Worm (Caenorhabditis elegans) whole organism, young adult: ENCODE measurements around the gene trpp-6.
"Not testable (repeated sequence)": the region's sequence is repeated elsewhere in the genome, so short reads cannot be mapped to it uniquely, and the experiment has no call there.

Experiments
- B0035.1 ChIP-seq: sonication (generic microtip); optimal IDR thresholded peaks from 2 replicates; lab custom pipeline; 2016; ENCODE audit warnings: missing genetic modification characterization, mild to moderate bottlenecking, missing compliant biosample characterization, missing genotype, missing genetic modification reagents
- B0261.1 ChIP-seq: sonication (generic microtip); optimal IDR thresholded peaks from 2 replicates; lab custom pipeline; 2016; ENCODE audit warnings: mild to moderate bottlenecking, missing genetic modification characterization, moderate library complexity, missing compliant biosample characterization
- B0336.3 ChIP-seq: fragments of 200-800 bp; sonication (Bioruptor generic); IDR thresholded peaks from 2 replicates; pipeline ENCODE4 v1.3.6; 2022; ENCODE audit warnings: missing genetic modification characterization, missing compliant biosample characterization
- F23B12.7 ChIP-seq: sonication (generic microtip); optimal IDR thresholded peaks from 2 replicates; lab custom pipeline; 2017; ENCODE audit warnings: missing genetic modification characterization, mild to moderate bottlenecking, missing compliant biosample characterization, antibody characterized with exemption, moderate library complexity; ENCODE audit not compliant: insufficient read depth
- F33H1.4 ChIP-seq: fragments of 200-800 bp; sonication (Bioruptor generic); IDR thresholded peaks from 2 replicates; pipeline ENCODE4 v1.3.6; 2022; ENCODE audit warnings: missing genetic modification reagents, missing genetic modification characterization, missing compliant biosample characterization
- F52B5.7 ChIP-seq: sonication (generic microtip); optimal IDR thresholded peaks from 2 replicates; lab custom pipeline; 2016; ENCODE audit warnings: mild to moderate bottlenecking, missing genetic modification characterization, missing compliant biosample characterization
- Y56A3A.18 ChIP-seq: fragments of 200-800 bp; sonication (Bioruptor generic); IDR thresholded peaks from 2 replicates; pipeline ENCODE4 v1.3.6; 2022; ENCODE audit warnings: missing genetic modification reagents, missing genetic modification characterization, missing compliant biosample characterization
- ama-1 ChIP-seq, 3 experiments: fragments of 150-350 bp in 1 of 3; sonication (generic microtip) in 2 of 3; optimal IDR thresholded peaks; 2 replicates each; lab custom pipeline; 2014 to 2018; ENCODE audit warnings: missing biosample characterization in 2 of 3, missing genetic modification characterization in 2 of 3, missing genetic modification reagents in 2 of 3
- attf-5 ChIP-seq: fragments of 200-800 bp; sonication (Bioruptor generic); optimal IDR thresholded peaks from 2 replicates; lab custom pipeline; 2018; ENCODE audit warnings: mild to moderate bottlenecking, missing genetic modification characterization, missing compliant biosample characterization
- bed-1 ChIP-seq: fragments of 200-800 bp; sonication (Bioruptor generic); IDR thresholded peaks from 2 replicates; pipeline ENCODE4 v1.3.6; 2022; ENCODE audit warnings: missing genetic modification reagents, missing genetic modification characterization, missing compliant biosample characterization
- cebp-1 ChIP-seq, 2 experiments: fragments of 200-800 bp in 1 of 2; sonication (Bioruptor generic) in 1 of 2; sonication (generic microtip) in 1 of 2; IDR thresholded peaks in 1 of 2; optimal IDR thresholded peaks in 1 of 2; 2 replicates each; pipeline versions ENCODE4 v1.3.6 to Lab custom; 2017 to 2022; ENCODE audit warnings: missing compliant biosample characterization in 2 of 2, missing genetic modification characterization in 2 of 2, mild to moderate bottlenecking in 1 of 2, missing genetic modification reagents in 1 of 2, moderate library complexity in 1 of 2
- cebp-2 ChIP-seq: fragments of 200-800 bp; sonication (Bioruptor generic); IDR thresholded peaks from 2 replicates; pipeline ENCODE4 v1.3.6; 2022; ENCODE audit warnings: missing genetic modification characterization, missing compliant biosample characterization
- ceh-40 ChIP-seq: fragments of 200-800 bp; sonication (Bioruptor generic); IDR thresholded peaks from 2 replicates; pipeline ENCODE4 v1.3.6; 2022; ENCODE audit warnings: missing genetic modification characterization, missing compliant biosample characterization
- fkh-3 ChIP-seq: sonication (generic microtip); optimal IDR thresholded peaks from 2 replicates; lab custom pipeline; 2016; ENCODE audit warnings: mild to moderate bottlenecking, missing genetic modification characterization, missing compliant biosample characterization
- hlh-12 ChIP-seq: sonication (generic microtip); optimal IDR thresholded peaks from 2 replicates; lab custom pipeline; 2016; ENCODE audit warnings: missing genetic modification characterization, missing compliant biosample characterization
- hmg-1.2 ChIP-seq: fragments of 200-800 bp; sonication (Bioruptor generic); IDR thresholded peaks from 2 replicates; pipeline ENCODE4 v1.3.6; 2022; ENCODE audit warnings: missing genetic modification reagents, missing genetic modification characterization, missing compliant biosample characterization
- lag-1 ChIP-seq: fragments of 200-800 bp; sonication (Bioruptor generic); IDR thresholded peaks from 2 replicates; pipeline ENCODE4 v1.3.6; 2022; ENCODE audit warnings: missing genetic modification reagents, missing genetic modification characterization, missing compliant biosample characterization
- lsl-1 ChIP-seq: fragments of 200-800 bp; sonication (Bioruptor generic); optimal IDR thresholded peaks from 2 replicates; lab custom pipeline; 2018; ENCODE audit warnings: mild to moderate bottlenecking, missing genetic modification characterization, moderate library complexity, missing compliant biosample characterization
- lsy-27 ChIP-seq: sonication (generic microtip); optimal IDR thresholded peaks from 2 replicates; lab custom pipeline; 2017; ENCODE audit warnings: missing genetic modification characterization, mild to moderate bottlenecking, missing compliant biosample characterization, antibody characterized with exemption, missing genotype, borderline replicate concordance; ENCODE audit not compliant: insufficient read depth
- madf-10 ChIP-seq: sonication (generic microtip); optimal IDR thresholded peaks from 2 replicates; lab custom pipeline; 2016; ENCODE audit warnings: mild to moderate bottlenecking, missing genetic modification characterization, missing compliant biosample characterization
- madf-3 ChIP-seq: fragments of 200-800 bp; sonication (Bioruptor generic); IDR thresholded peaks from 2 replicates; pipeline ENCODE4 v1.3.6; 2022; ENCODE audit warnings: missing genetic modification reagents, missing genetic modification characterization, missing compliant biosample characterization
- nhr-179 ChIP-seq: sonication (generic microtip); optimal IDR thresholded peaks from 2 replicates; lab custom pipeline; 2016; ENCODE audit warnings: mild to moderate bottlenecking, missing genetic modification characterization, missing compliant biosample characterization
- nhr-27 ChIP-seq: fragments of 200-800 bp; sonication (Bioruptor generic); optimal IDR thresholded peaks from 2 replicates; lab custom pipeline; 2018; ENCODE audit warnings: mild to moderate bottlenecking, missing genetic modification characterization, moderate library complexity, missing compliant biosample characterization
- pbrm-1 ChIP-seq: fragments of 200-800 bp; sonication (Bioruptor generic); IDR thresholded peaks from 2 replicates; pipeline ENCODE4 v1.3.6; 2022; ENCODE audit warnings: missing genetic modification reagents, missing genetic modification characterization, missing compliant biosample characterization
- rcor-1 ChIP-seq: fragments of 200-800 bp; sonication (Bioruptor generic); IDR thresholded peaks from 2 replicates; pipeline ENCODE4 v1.3.6; 2022; ENCODE audit warnings: missing genetic modification reagents, missing genetic modification characterization, missing compliant biosample characterization
- snpc-1.1 ChIP-seq: sonication (generic microtip); optimal IDR thresholded peaks from 2 replicates; lab custom pipeline; 2017; ENCODE audit warnings: missing genetic modification characterization, mild to moderate bottlenecking, missing compliant biosample characterization, antibody characterized with exemption, moderate library complexity, missing genotype, missing genetic modification reagents; ENCODE audit not compliant: insufficient read depth
- snpc-4 ChIP-seq, 5 experiments: fragments of 150-350 bp in 1 of 5; sonication (generic microtip) in 4 of 5; optimal IDR thresholded peaks; 2 replicates each; lab custom pipeline; 2014 to 2018; ENCODE audit warnings: missing genetic modification characterization in 5 of 5, missing biosample characterization in 3 of 5, antibody characterized with exemption in 2 of 5, mild to moderate bottlenecking in 2 of 5, missing compliant biosample characterization in 2 of 5, missing genotype in 2 of 5, moderate library complexity in 2 of 5, missing genetic modification reagents in 1 of 5
- tbp1 ChIP-seq: fragments of 200-800 bp; sonication (Bioruptor generic); optimal IDR thresholded peaks from 2 replicates; lab custom pipeline; 2018; ENCODE audit warnings: mild to moderate bottlenecking, missing genetic modification characterization, missing compliant biosample characterization
- tlf-1 ChIP-seq: fragments of 200-800 bp; sonication (Bioruptor generic); optimal IDR thresholded peaks from 2 replicates; lab custom pipeline; 2018; ENCODE audit warnings: mild to moderate bottlenecking, missing genetic modification characterization, missing compliant biosample characterization
- zim-3 ChIP-seq: sonication (generic microtip); optimal IDR thresholded peaks from 2 replicates; lab custom pipeline; 2017; ENCODE audit warnings: mild to moderate bottlenecking, missing genetic modification characterization, moderate library complexity, missing compliant biosample characterization
- ztf-18 ChIP-seq: sonication (generic microtip); optimal IDR thresholded peaks from 2 replicates; lab custom pipeline; 2016; ENCODE audit warnings: missing genotype, mild to moderate bottlenecking, missing genetic modification characterization, missing compliant biosample characterization
- ztf-6 ChIP-seq: fragments of 200-800 bp; sonication (Bioruptor generic); IDR thresholded peaks from 2 replicates; pipeline ENCODE4 v1.3.6; 2022; ENCODE audit warnings: missing genetic modification reagents, missing genetic modification characterization, missing compliant biosample characterization

trpp-6 gene

ce11 chrV:10004048-10004761, 12.5 kb downstream of the trpp-6 start, which contains the start of gene uda-1:
uda-1 (plus strand) TSS chrV:10004755.
- peak; percentile 76 for TF ChIP-seq snpc-1.1
- peak; percentile 57 for TF ChIP-seq hmg-1.2 (GFP tag; lab: Robert Waterston, UW)
- TF ChIP-seq rcor-1 (GFP tag; lab: Robert Waterston, UW): 0 out of 2 replicates have a peak, but pooled peaks have one; percentile 34
- not testable (repeated sequence) for TF ChIP-seq snpc-4 (GFP tag; optimal IDR thresholded peaks at IDR 0.05; lab: Kevin White, UChicago)
- peak in 3 of 4 experiments; percentile 42 to 95 (median 92) for TF ChIP-seq snpc-4 (tag; optimal IDR thresholded peaks at IDR 0.05; lab: Kevin White, UChicago)

ce11 chrV:10006374-10006773, 14.7 kb downstream of the trpp-6 start:
- TF ChIP-seq ztf-18 (tag; lab: Kevin White, UChicago) (no peak), ztf-6 (GFP tag; lab: Robert Waterston, UW) (no peak), cebp-2 (GFP tag; lab: Robert Waterston, UW) (no peak), lsy-27 (tag; lab: Kevin White, UChicago) (no peak), ceh-40 (GFP tag; lab: Robert Waterston, UW) (no peak), snpc-1.1 (no peak), F52B5.7 (tag; lab: Kevin White, UChicago) (no peak), tlf-1 (GFP tag; lab: Kevin White, UChicago) (no peak), nhr-179 (no peak), ama-1 (optimal IDR thresholded peaks at IDR 0.05; lab: Kevin White, UChicago) (no peak), ama-1 (GFP tag; optimal IDR thresholded peaks at IDR 0.05; lab: Kevin White, UChicago) (no peak)

ce11 chrV:10007484-10007883, 15.8 kb downstream of the trpp-6 start:
- TF ChIP-seq cebp-1 (GFP tag; IDR thresholded peaks at IDR 0.05; lab: Robert Waterston, UW) (no peak), cebp-1 (tag; optimal IDR thresholded peaks at IDR 0.05; lab: Kevin White, UChicago) (peak; percentile 14), zim-3 (tag; lab: Kevin White, UChicago) (no peak), madf-3 (GFP tag; lab: Robert Waterston, UW) (no peak), lag-1 (no peak)
- TF ChIP-seq, all 124 proteins: peak for 1

- TF ChIP-seq ceh-40 (GFP tag; lab: Robert Waterston, UW): no peak
- no peak for TF ChIP-seq rcor-1 (GFP tag; lab: Robert Waterston, UW)
- TF ChIP-seq F33H1.4 (GFP tag; lab: Robert Waterston, UW): no peak
- no peak for TF ChIP-seq ama-1 (optimal IDR thresholded peaks at IDR 0.05; lab: Kevin White, UChicago)
- TF ChIP-seq ama-1 (GFP tag; optimal IDR thresholded peaks at IDR 0.05; lab: Kevin White, UChicago): no peak
- TF ChIP-seq pbrm-1 (GFP tag; lab: Robert Waterston, UW): no peak
- no peak for TF ChIP-seq hlh-12
- TF ChIP-seq F23B12.7 (tag; lab: Kevin White, UChicago): no peak
- no peak for TF ChIP-seq nhr-27 (tag; lab: Kevin White, UChicago)
- TF ChIP-seq F52B5.7 (tag; lab: Kevin White, UChicago): no peak
- TF ChIP-seq lsl-1 (GFP tag; lab: Kevin White, UChicago): no peak
- no peak for TF ChIP-seq B0261.1 (tag; lab: Kevin White, UChicago)
- no peak for TF ChIP-seq B0336.3 (GFP tag; lab: Robert Waterston, UW)
- TF ChIP-seq Y56A3A.18 (GFP tag; lab: Robert Waterston, UW): no peak
- no peak for TF ChIP-seq tbp1
- TF ChIP-seq fkh-3 (tag; lab: Kevin White, UChicago): no peak
- no peak for TF ChIP-seq attf-5 (GFP tag; lab: Kevin White, UChicago)
- TF ChIP-seq bed-1: no peak
- TF ChIP-seq madf-10 (tag; lab: Kevin White, UChicago): no peak
- no peak for TF ChIP-seq B0035.1 (tag; lab: Kevin White, UChicago)
- TF ChIP-seq lag-1: no peak
- TF ChIP-seq, all 124 proteins: peak for 0
These were observed 19.9 kb downstream of the trpp-6 start, which contains the start of gene lea-1 for ce11 chrV:10011623-10012022. lea-1 (plus strand) TSS chrV:10011923.
